Worm (Caenorhabditis elegans): ENCODE results near the gene C34D4.3.

DNA sequence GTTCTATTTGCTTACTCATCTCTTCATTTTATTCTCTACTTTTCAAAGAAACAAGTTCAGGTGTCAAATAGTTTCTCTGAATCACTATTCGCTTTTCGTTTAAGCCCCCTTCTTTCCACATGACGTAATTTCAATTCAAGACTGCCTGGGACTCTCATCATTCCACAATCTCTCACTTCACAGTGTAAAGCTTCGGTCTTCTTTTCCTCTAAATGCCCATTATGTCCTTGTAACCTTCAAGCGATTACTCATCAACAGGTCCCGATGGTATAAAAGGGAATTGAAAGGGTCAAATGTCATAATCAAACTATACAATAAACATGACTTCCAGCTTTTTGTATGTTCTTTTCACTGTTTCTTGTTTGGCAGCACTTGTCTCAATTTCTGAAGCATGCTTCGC is 25.5 kb downstream of the C34D4.3 start, which contains the start of gene C42D4.3:
- TF ChIP-seq him-1 (tag; optimal IDR thresholded peaks at IDR 0.05) (no peak), W03F9.2 (tag; optimal IDR thresholded peaks at IDR 0.05) (no peak)

All from whole organism, L4/young adult.